Fruit fly (Drosophila melanogaster): ENCODE results near the gene CG4502.

The CG4502 gene

DNA sequence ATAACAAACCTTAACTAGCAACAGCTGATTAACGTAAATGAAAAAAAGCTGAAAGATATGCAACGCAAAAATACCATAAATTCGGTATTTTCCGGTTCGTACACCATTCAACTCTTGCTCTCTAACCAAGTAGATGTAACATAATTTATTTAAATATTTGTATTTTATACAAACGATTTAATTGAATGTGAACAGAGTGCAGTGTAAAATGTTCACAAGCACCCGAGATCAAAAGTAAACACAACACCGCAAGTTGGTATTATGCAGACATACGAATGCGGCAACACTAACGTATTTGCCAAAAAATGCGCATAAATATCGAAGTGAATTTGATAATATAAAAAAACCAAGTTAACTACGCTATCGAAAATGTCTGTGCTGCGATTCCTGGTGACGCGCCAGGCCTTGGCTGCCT is 22.1 kb downstream of the CG4502 start, which contains the start of gene MICU1 (continued):
- TF ChIP-seq emc (GFP tag; optimal IDR thresholded peaks at IDR 0.05), result no peak
- no peak for TF ChIP-seq CG3838 (GFP tag; optimal IDR thresholded peaks at IDR 0.05)
- no peak for TF ChIP-seq CG4328 (GFP tag; optimal IDR thresholded peaks at IDR 0.05)
- TF ChIP-seq Usf (GFP tag; optimal IDR thresholded peaks at IDR 0.05), result no peak
- no peak for TF ChIP-seq CG11398 (GFP tag; optimal IDR thresholded peaks at IDR 0.05)
- TF ChIP-seq CoRest (tag; optimal IDR thresholded peaks at IDR 0.05), result peak; percentile 5
- TF ChIP-seq CG18011 (GFP tag; optimal IDR thresholded peaks at IDR 0.05), result peak; percentile 98
- TF ChIP-seq CG13287 (GFP tag; IDR thresholded peaks at IDR 0.05; ENCODE audit: partially characterized antibody), result peak; percentile 41; the same call in 1 of the 2 replicates
- TF ChIP-seq CG6813 (GFP tag; optimal IDR thresholded peaks at IDR 0.05), result no peak
- no peak for TF ChIP-seq Deaf1 (tag; optimal IDR thresholded peaks at IDR 0.05)
- no peak for TF ChIP-seq B-H2 (GFP tag; optimal IDR thresholded peaks at IDR 0.05)
- no peak for TF ChIP-seq Neu2 (GFP tag; optimal IDR thresholded peaks at IDR 0.05; ENCODE audit: borderline replicate concordance)
- TF ChIP-seq crp (GFP tag; optimal IDR thresholded peaks at IDR 0.05), result peak; percentile 75 to 96
- no peak for TF ChIP-seq psq (GFP tag; optimal IDR thresholded peaks at IDR 0.05)
- no peak for TF ChIP-seq Sox102F (GFP tag; optimal IDR thresholded peaks at IDR 0.05)
- TF ChIP-seq vvl (GFP tag; IDR thresholded peaks at IDR 0.05), result no peak
- TF ChIP-seq croc (GFP tag; conservative IDR thresholded peaks at IDR 0.05), result no peak
- peak; percentile 20 for TF ChIP-seq CG2712 (tag; optimal IDR thresholded peaks at IDR 0.05)
- no peak for TF ChIP-seq hb (GFP tag; IDR thresholded peaks at IDR 0.05; ENCODE audit: partially characterized antibody)
- TF ChIP-seq Awh (GFP tag; IDR thresholded peaks at IDR 0.05), result no peak
- TF ChIP-seq CG9727 (GFP tag; optimal IDR thresholded peaks at IDR 0.05), result peak; percentile 18
- no peak for TF ChIP-seq twi (tag; optimal IDR thresholded peaks at IDR 0.05)
- TF ChIP-seq Dp (GFP tag; optimal IDR thresholded peaks at IDR 0.05), result peak; percentile 21
- TF ChIP-seq CG9932 (GFP tag; IDR thresholded peaks at IDR 0.05), result no peak
- no peak for TF ChIP-seq insv (GFP tag; optimal IDR thresholded peaks at IDR 0.05)
- no peak for TF ChIP-seq CG7786 (GFP tag; optimal IDR thresholded peaks at IDR 0.05)
- no peak for TF ChIP-seq CG18619 (GFP tag; optimal IDR thresholded peaks at IDR 0.05)
- peak; percentile 36 for TF ChIP-seq CG12391 (tag; optimal IDR thresholded peaks at IDR 0.05)
- no peak for TF ChIP-seq CG17612 (GFP tag; IDR thresholded peaks at IDR 0.05)
- TF ChIP-seq CG1603 (tag; optimal IDR thresholded peaks at IDR 0.05), result no peak
- no peak for TF ChIP-seq cato (GFP tag; optimal IDR thresholded peaks at IDR 0.05; ENCODE audit: borderline replicate concordance)
- TF ChIP-seq bcd (GFP tag; optimal IDR thresholded peaks at IDR 0.05), result no peak
- no peak for TF ChIP-seq Rx (GFP tag; IDR thresholded peaks at IDR 0.05)
- TF ChIP-seq gce (GFP tag; IDR thresholded peaks at IDR 0.05), result no peak
- TF ChIP-seq CG1602 (GFP tag; optimal IDR thresholded peaks at IDR 0.05), result no peak
- no peak for TF ChIP-seq CG7745 (tag; optimal IDR thresholded peaks at IDR 0.05)
- TF ChIP-seq Sry-δ (GFP tag; optimal IDR thresholded peaks at IDR 0.05), result no peak

DNA sequence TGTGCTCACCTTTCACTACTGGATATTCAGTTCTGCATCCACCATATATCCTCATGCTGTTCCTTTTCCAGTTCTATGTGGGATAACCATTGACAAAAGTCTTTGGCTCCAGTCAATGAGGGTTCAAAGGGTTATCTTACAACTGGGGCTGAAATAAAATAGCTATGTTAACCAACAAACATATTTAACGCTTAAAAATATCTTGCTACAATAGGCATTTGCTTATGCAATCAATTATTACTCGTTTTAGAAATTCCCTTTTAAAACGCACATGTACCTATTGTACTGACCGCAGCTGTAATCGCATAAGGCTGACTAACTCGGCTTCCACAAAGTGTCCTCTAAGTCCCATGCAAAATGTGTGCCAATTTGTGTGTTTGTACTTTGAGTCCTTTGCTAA is 24.8 kb downstream of the CG4502 start:
- TF ChIP-seq ERR (GFP tag; optimal IDR thresholded peaks at IDR 0.05), result no peak
- TF ChIP-seq Pdp1 (GFP tag; optimal IDR thresholded peaks at IDR 0.05), result peak in 1 of 2 experiments; percentile 8
- TF ChIP-seq row (GFP tag; IDR thresholded peaks at IDR 0.05), result peak; percentile 10; the same call in 1 of the 3 replicates
- TF ChIP-seq prd (optimal IDR thresholded peaks at IDR 0.05), result no peak
- no peak for TF ChIP-seq prd (GFP tag; IDR thresholded peaks at IDR 0.05)
